Worm (Caenorhabditis elegans) whole organism, mixed stage, embryonic: ENCODE results near the gene ndg-4.

Source experiments
- M03D4.4 ChIP-seq: sonication (generic microtip); optimal IDR thresholded peaks from 2 replicates; lab custom pipeline; 2017; ENCODE audit warnings: mild to moderate bottlenecking, missing genetic modification characterization, missing compliant biosample characterization
- bed-3 ChIP-seq: fragments of 200-800 bp; sonication (Bioruptor generic); optimal IDR thresholded peaks from 3 replicates; lab custom pipeline; 2018; ENCODE audit warnings: mild to moderate bottlenecking, missing genetic modification characterization, moderate library complexity, missing compliant biosample characterization
- blmp-1 ChIP-seq: fragments of 150-350 bp; optimal IDR thresholded peaks from 2 replicates; lab custom pipeline; 2014; ENCODE audit warnings: missing biosample characterization, missing genetic modification characterization
- ceh-39 ChIP-seq: fragments of 150-350 bp; optimal IDR thresholded peaks from 2 replicates; lab custom pipeline; 2014; ENCODE audit warnings: missing biosample characterization, missing genetic modification characterization
- ceh-43 ChIP-seq: fragments of 200-800 bp; sonication (Bioruptor generic); optimal IDR thresholded peaks from 2 replicates; lab custom pipeline; 2018; ENCODE audit warnings: mild to moderate bottlenecking, missing genetic modification characterization, moderate library complexity, missing compliant biosample characterization
- ceh-83 ChIP-seq: fragments of 200-800 bp; sonication (Bioruptor generic); optimal IDR thresholded peaks from 2 replicates; lab custom pipeline; 2018; ENCODE audit warnings: mild to moderate bottlenecking, missing genetic modification characterization, missing compliant biosample characterization
- ces-1 ChIP-seq: fragments of 150-350 bp; optimal IDR thresholded peaks from 2 replicates; lab custom pipeline; 2014; ENCODE audit warnings: missing biosample characterization, missing genetic modification reagents, missing genetic modification characterization
- elt-1 ChIP-seq: sonication (generic microtip); optimal IDR thresholded peaks from 2 replicates; lab custom pipeline; 2017; ENCODE audit warnings: missing genetic modification characterization, mild to moderate bottlenecking, missing compliant biosample characterization, antibody characterized with exemption, moderate library complexity, borderline replicate concordance; ENCODE audit not compliant: insufficient read depth
- elt-3 ChIP-seq: fragments of 150-350 bp; optimal IDR thresholded peaks from 2 replicates; lab custom pipeline; 2014; ENCODE audit warnings: missing biosample characterization, missing genetic modification characterization
- flh-1 ChIP-seq: fragments of 200-800 bp; sonication (Bioruptor generic); optimal IDR thresholded peaks from 2 replicates; lab custom pipeline; 2018; ENCODE audit warnings: mild to moderate bottlenecking, missing genetic modification characterization, moderate library complexity, missing compliant biosample characterization
- ham-2 ChIP-seq: fragments of 200-800 bp; sonication (Bioruptor generic); optimal IDR thresholded peaks from 2 replicates; lab custom pipeline; 2018; ENCODE audit warnings: mild to moderate bottlenecking, missing genetic modification characterization, missing compliant biosample characterization
- hlh-1 ChIP-seq: fragments of 150-350 bp; optimal IDR thresholded peaks from 2 replicates; lab custom pipeline; 2014; ENCODE audit warnings: missing biosample characterization, missing genetic modification reagents, missing genetic modification characterization
- lin-13 ChIP-seq: fragments of 150-350 bp; optimal IDR thresholded peaks from 2 replicates; lab custom pipeline; 2014; ENCODE audit warnings: missing biosample characterization, missing genetic modification characterization
- lin-32 ChIP-seq: fragments of 200-800 bp; sonication (Bioruptor generic); optimal IDR thresholded peaks from 2 replicates; lab custom pipeline; 2018; ENCODE audit warnings: mild to moderate bottlenecking, missing genetic modification characterization, missing compliant biosample characterization
- lsy-2 ChIP-seq: fragments of 150-350 bp; optimal IDR thresholded peaks from 2 replicates; lab custom pipeline; 2014; ENCODE audit warnings: missing biosample characterization, missing genetic modification characterization
- mab-5 ChIP-seq: fragments of 150-350 bp; optimal IDR thresholded peaks from 2 replicates; lab custom pipeline; 2014; ENCODE audit warnings: missing biosample characterization, missing genetic modification characterization
- mep-1 ChIP-seq: fragments of 150-350 bp; optimal IDR thresholded peaks from 2 replicates; lab custom pipeline; 2017; ENCODE audit warnings: missing biosample characterization, missing genetic modification reagents, missing genetic modification characterization, inconsistent platforms
- mls-2 ChIP-seq: sonication (generic microtip); optimal IDR thresholded peaks from 2 replicates; lab custom pipeline; 2016; ENCODE audit warnings: mild to moderate bottlenecking, missing genetic modification characterization, moderate library complexity, missing compliant biosample characterization
- nhr-12 ChIP-seq: fragments of 150-350 bp; optimal IDR thresholded peaks from 2 replicates; lab custom pipeline; 2014; ENCODE audit warnings: missing biosample characterization, missing genetic modification characterization
- nhr-2 ChIP-seq: fragments of 150-350 bp; optimal IDR thresholded peaks from 2 replicates; lab custom pipeline; 2014; ENCODE audit warnings: missing biosample characterization, missing genetic modification characterization
- nhr-237 ChIP-seq: fragments of 150-350 bp; optimal IDR thresholded peaks from 2 replicates; lab custom pipeline; 2014; ENCODE audit warnings: missing biosample characterization, missing genetic modification characterization
- nhr-28 ChIP-seq: fragments of 150-350 bp; optimal IDR thresholded peaks from 2 replicates; lab custom pipeline; 2014; ENCODE audit warnings: missing biosample characterization, missing genetic modification characterization
- nhr-76 ChIP-seq: sonication (generic microtip); optimal IDR thresholded peaks from 2 replicates; lab custom pipeline; 2017; ENCODE audit warnings: missing biosample characterization, missing genetic modification characterization
- sem-2 ChIP-seq: fragments of 200-800 bp; sonication (Bioruptor generic); optimal IDR thresholded peaks from 2 replicates; lab custom pipeline; 2018; ENCODE audit warnings: mild to moderate bottlenecking, missing genetic modification characterization, missing compliant biosample characterization
- snpc-4 ChIP-seq: fragments of 150-350 bp; optimal IDR thresholded peaks from 2 replicates; lab custom pipeline; 2014; ENCODE audit warnings: missing biosample characterization, missing genetic modification characterization
- sptf-1 ChIP-seq: sonication (generic microtip); optimal IDR thresholded peaks from 2 replicates; lab custom pipeline; 2017; ENCODE audit warnings: mild to moderate bottlenecking, missing genetic modification characterization, moderate library complexity, missing compliant biosample characterization
- unc-120 ChIP-seq: sonication (generic microtip); optimal IDR thresholded peaks from 2 replicates; lab custom pipeline; 2017; ENCODE audit warnings: missing genetic modification characterization, missing compliant biosample characterization; ENCODE audit not compliant: poor library complexity, severe bottlenecking
- unc-39 ChIP-seq: fragments of 150-350 bp; optimal IDR thresholded peaks from 2 replicates; lab custom pipeline; 2014; ENCODE audit warnings: missing biosample characterization, missing genetic modification characterization
- unc-62 ChIP-seq: fragments of 150-350 bp; optimal IDR thresholded peaks from 2 replicates; lab custom pipeline; 2014; ENCODE audit warnings: missing biosample characterization, missing genetic modification reagents, missing genetic modification characterization
- zip-8 ChIP-seq: fragments of 150-350 bp; optimal IDR thresholded peaks from 2 replicates; lab custom pipeline; 2014; ENCODE audit warnings: missing biosample characterization, missing genetic modification characterization
- ztf-11 ChIP-seq: fragments of 150-350 bp; optimal IDR thresholded peaks from 2 replicates; lab custom pipeline; 2014; ENCODE audit warnings: missing biosample characterization, missing genetic modification characterization

ndg-4 gene

ce11 chrIII:4449357-4449756, 17.8 kb downstream of the ndg-4 start:
- TF ChIP-seq sptf-1 (tag; lab: Kevin White, UChicago) (no peak), flh-1 (GFP tag; lab: Kevin White, UChicago) (no peak), unc-39 (no peak), nhr-237 (tag; lab: Kevin White, UChicago) (no peak), nhr-2 (no peak), hlh-1 (no peak), ces-1 (GFP tag; lab: Kevin White, UChicago) (no peak), ham-2 (GFP tag; lab: Kevin White, UChicago) (no peak), M03D4.4 (tag; lab: Kevin White, UChicago) (no peak), blmp-1 (no peak), ceh-39 (no peak), unc-62 (GFP tag; lab: Kevin White, UChicago) (no peak), zip-8 (tag; lab: Kevin White, UChicago) (no peak), snpc-4 (tag; lab: Kevin White, UChicago) (no peak), ceh-83 (GFP tag; lab: Kevin White, UChicago) (no peak), mls-2 (tag; lab: Kevin White, UChicago) (no peak), ztf-11 (no peak), lin-32 (GFP tag; lab: Kevin White, UChicago) (no peak), ceh-43 (GFP tag; lab: Kevin White, UChicago) (no peak), mep-1 (tag; lab: Kevin White, UChicago) (no peak)

- peak; percentile 80 for TF ChIP-seq unc-62 (GFP tag; lab: Kevin White, UChicago)
- peak; percentile 77 for TF ChIP-seq ceh-43 (GFP tag; lab: Kevin White, UChicago)
- TF ChIP-seq nhr-2, result peak; percentile 18
- peak; percentile 67 for TF ChIP-seq elt-1 (tag; lab: Kevin White, UChicago)
- TF ChIP-seq ztf-11, result no peak
- TF ChIP-seq zip-8 (tag; lab: Kevin White, UChicago), result no peak
Observed at ce11 chrIII:4448029-4448428, 19.1 kb downstream of the ndg-4 start.

ce11 chrIII:4444492-4444891, 22.7 kb downstream of the ndg-4 start:
- TF ChIP-seq ceh-43 (GFP tag; lab: Kevin White, UChicago) (peak; percentile 96), hlh-1 (no peak)

- no peak for TF ChIP-seq lsy-2 (tag; lab: Kevin White, UChicago)
- TF ChIP-seq nhr-28 (tag; lab: Kevin White, UChicago), result no peak
- no peak for TF ChIP-seq zip-8 (tag; lab: Kevin White, UChicago)
Observed at ce11 chrIII:4441781-4442180, 25.4 kb downstream of the ndg-4 start, which contains the start of gene nex-3. Gene nex-3, plus strand, starts transcription at chrIII:4442081.

- TF ChIP-seq mab-5, result no peak
Observed at ce11 chrIII:4439493-4439983, 27.6 kb downstream of the ndg-4 start, which contains the start of gene C28A5.2. Gene C28A5.2, minus strand, starts transcription at chrIII:4439543.

ce11 chrIII:4435262-4435661, 31.9 kb downstream of the ndg-4 start:
- TF ChIP-seq ceh-83 (GFP tag; lab: Kevin White, UChicago) (no peak), flh-1 (GFP tag; lab: Kevin White, UChicago) (no peak), elt-1 (tag; lab: Kevin White, UChicago) (no peak), sem-2 (no peak), hlh-1 (no peak), ham-2 (GFP tag; lab: Kevin White, UChicago) (no peak), bed-3 (GFP tag; lab: Kevin White, UChicago) (no peak), ceh-43 (GFP tag; lab: Kevin White, UChicago) (no peak), nhr-76 (tag; lab: Kevin White, UChicago) (no peak), unc-120 (no peak), nhr-2 (no peak), lin-13 (tag; lab: Kevin White, UChicago) (no peak), nhr-12 (tag; lab: Kevin White, UChicago) (no peak), unc-39 (no peak), elt-3 (tag; lab: Kevin White, UChicago) (no peak), mep-1 (tag; lab: Kevin White, UChicago) (no peak), zip-8 (tag; lab: Kevin White, UChicago) (no peak), sptf-1 (tag; lab: Kevin White, UChicago) (no peak), ces-1 (GFP tag; lab: Kevin White, UChicago) (no peak), M03D4.4 (tag; lab: Kevin White, UChicago) (no peak)
- TF ChIP-seq, all 35 proteins: peak for 0
